Fruit fly (Drosophila melanogaster): ENCODE measurements around the gene alt.
A peak's percentile ranks its signal among the peaks of the same experiment; 100 is the strongest.

alt gene

DNA sequence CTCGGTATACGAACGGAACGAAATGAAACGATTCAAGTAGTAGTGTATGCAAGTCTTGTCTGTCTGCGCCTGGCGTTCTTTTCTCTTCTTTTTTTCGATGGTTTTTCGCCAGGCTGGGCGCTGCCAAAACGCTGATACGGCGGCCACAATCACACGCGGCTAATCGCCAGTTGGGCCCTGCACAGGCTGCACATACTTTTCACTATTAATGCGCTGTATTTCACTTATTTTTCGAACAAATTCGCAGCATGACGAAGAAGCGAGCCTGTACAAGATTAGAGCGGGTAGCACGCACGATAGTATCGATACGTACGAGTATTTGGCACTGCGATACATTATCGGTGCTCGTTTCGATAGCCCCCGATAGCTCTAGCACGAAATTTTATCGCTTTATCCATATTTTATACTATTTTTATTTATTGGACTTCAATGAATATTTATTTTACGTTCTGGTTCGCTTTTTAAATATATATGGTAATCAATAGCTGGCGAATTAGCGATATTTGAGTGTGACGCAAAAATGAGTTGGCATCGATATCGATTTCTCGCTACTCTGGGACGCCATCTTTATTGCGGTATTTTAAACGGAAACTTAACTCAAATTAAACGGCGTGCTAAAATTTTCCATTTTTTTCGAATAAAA lies 35.9 kb upstream of the alt start, which contains the start of gene osa (continued):
- TF ChIP-seq dpn (GFP tag; optimal IDR thresholded peaks at IDR 0.05) (peak in 1 of 2 experiments; percentile 4), CG2678 (tag; optimal IDR thresholded peaks at IDR 0.05) (no peak), CG15696 (tag; optimal IDR thresholded peaks at IDR 0.05) (no peak), CG12659 (GFP tag; optimal IDR thresholded peaks at IDR 0.05) (peak; percentile 49), Dref (GFP tag; IDR thresholded peaks at IDR 0.05) (no peak), Sin3A (optimal IDR thresholded peaks at IDR 0.05) (peak; percentile 97), CG12155 (GFP tag; optimal IDR thresholded peaks at IDR 0.05) (peak; percentile 90), pzg (GFP tag; optimal IDR thresholded peaks at IDR 0.05) (peak; percentile 83), CG11504 (tag; optimal IDR thresholded peaks at IDR 0.05) (peak; percentile 13), CG17829 (tag; optimal IDR thresholded peaks at IDR 0.05) (peak; percentile 21), dmrt11E (tag; optimal IDR thresholded peaks at IDR 0.05) (peak; percentile 6), CG10543 (GFP tag; optimal IDR thresholded peaks at IDR 0.05) (peak; percentile 20), CoRest (tag; optimal IDR thresholded peaks at IDR 0.05) (peak; percentile 50), Bdp1 (GFP tag; optimal IDR thresholded peaks at IDR 0.05) (peak; percentile 18), CG9797 (GFP tag; optimal IDR thresholded peaks at IDR 0.05) (peak; percentile 52), CG8290 (GFP tag; optimal IDR thresholded peaks at IDR 0.05) (peak; percentile 51), CG8290 (tag; optimal IDR thresholded peaks at IDR 0.05) (no peak), sug (tag; optimal IDR thresholded peaks at IDR 0.05) (peak; percentile 29), Dp (GFP tag; optimal IDR thresholded peaks at IDR 0.05) (peak; percentile 65), CG10147 (GFP tag; optimal IDR thresholded peaks at IDR 0.05) (peak; percentile 22), CG13775 (GFP tag; optimal IDR thresholded peaks at IDR 0.05) (peak; percentile 54), p53 (GFP tag; optimal IDR thresholded peaks at IDR 0.05) (no peak), tio (GFP tag; optimal IDR thresholded peaks at IDR 0.05) (no peak), stwl (tag; optimal IDR thresholded peaks at IDR 0.05) (peak; percentile 64), CTCF (GFP tag; optimal IDR thresholded peaks at IDR 0.05) (peak; percentile 77), CG10267 (tag; optimal IDR thresholded peaks at IDR 0.05) (peak; percentile 35), dmrt99B (tag; optimal IDR thresholded peaks at IDR 0.05) (peak; percentile 3), CG3838 (GFP tag; optimal IDR thresholded peaks at IDR 0.05) (no peak), ems (GFP tag; optimal IDR thresholded peaks at IDR 0.05) (no peak), Deaf1 (tag; optimal IDR thresholded peaks at IDR 0.05) (peak; percentile 82), CG17612 (GFP tag; IDR thresholded peaks at IDR 0.05) (no peak), lab (GFP tag; optimal IDR thresholded peaks at IDR 0.05) (peak; percentile 18), CG12219 (GFP tag; optimal IDR thresholded peaks at IDR 0.05) (peak; percentile 0), NC2α (GFP tag; optimal IDR thresholded peaks at IDR 0.05) (no peak), CG6654 (GFP tag; optimal IDR thresholded peaks at IDR 0.05) (no peak), CG14710 (tag; optimal IDR thresholded peaks at IDR 0.05) (peak; percentile 57), Ets65A (GFP tag) (peak; percentile 48), Spps (tag; optimal IDR thresholded peaks at IDR 0.05) (no peak), Pdp1 (GFP tag; optimal IDR thresholded peaks at IDR 0.05) (peak in 1 of 2 experiments; percentile 2), gfzf (GFP tag; optimal IDR thresholded peaks at IDR 0.05) (peak; percentile 58), gce (GFP tag; IDR thresholded peaks at IDR 0.05) (no peak), CG4730 (GFP tag; IDR thresholded peaks at IDR 0.05) (no peak), CG17385 (GFP tag; optimal IDR thresholded peaks at IDR 0.05) (peak; percentile 4), Med (GFP tag) (peak; percentile 85), lola (GFP tag; optimal IDR thresholded peaks at IDR 0.05) (no peak), CG4617 (GFP tag; optimal IDR thresholded peaks at IDR 0.05; ENCODE audit: borderline replicate concordance) (peak; percentile 43), bcd (GFP tag; optimal IDR thresholded peaks at IDR 0.05) (peak; percentile 28), CG30020 (tag; optimal IDR thresholded peaks at IDR 0.05) (peak; percentile 39), CG15601 (tag; optimal IDR thresholded peaks at IDR 0.05) (peak; percentile 17), oc (tag; optimal IDR thresholded peaks at IDR 0.05) (peak; percentile 7)
